Worm (Caenorhabditis elegans) whole organism, L3 larva: ENCODE data around the gene lipl-6.

Experiments used
- nhr-28 ChIP-seq: fragments of 150-350 bp; optimal IDR thresholded peaks from 2 replicates; lab custom pipeline; 2014; ENCODE audit warnings: missing biosample characterization, missing genetic modification characterization
- unc-39 ChIP-seq: sonication (generic microtip); optimal IDR thresholded peaks from 4 replicates; lab custom pipeline; 2017; ENCODE audit warnings: missing biosample characterization, missing genetic modification characterization
- unc-62 ChIP-seq: fragments of 150-350 bp; sonication (generic microtip); optimal IDR thresholded peaks from 4 replicates; lab custom pipeline; 2014; ENCODE audit warnings: missing biosample characterization, missing genetic modification reagents, missing genetic modification characterization

DNA sequence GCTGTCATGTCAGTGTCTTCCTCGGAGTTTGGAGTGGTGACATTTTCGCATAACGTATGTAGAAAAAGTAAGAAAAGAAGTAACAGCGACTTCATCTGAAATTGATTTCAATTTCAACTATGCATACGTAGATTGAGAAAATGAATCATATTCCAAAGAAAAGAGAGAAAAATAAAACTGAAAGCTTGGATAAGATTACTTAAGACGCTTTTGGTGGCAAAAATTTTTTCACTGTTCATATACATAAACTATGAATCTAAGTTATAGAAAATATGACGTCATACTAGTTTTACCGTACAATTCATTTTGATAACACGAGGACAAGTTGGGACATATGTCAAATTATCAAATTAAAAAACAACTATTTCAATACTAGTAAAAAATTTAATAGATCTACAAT is at the start of gene lipl-6:
- no peak for TF ChIP-seq unc-39 (tag; lab: Kevin White, UChicago)
- no peak for TF ChIP-seq nhr-28 (tag; lab: Kevin White, UChicago)
- no peak for TF ChIP-seq unc-62 (GFP tag; lab: Kevin White, UChicago)
